Worm (Caenorhabditis elegans) whole organism, early embryonic: Measurements from ENCODE around the gene cutl-3.

ENCODE experiments used
- B0310.2 ChIP-seq: sonication (generic microtip); optimal IDR thresholded peaks from 2 replicates; lab custom pipeline; 2016; ENCODE audit warnings: mild to moderate bottlenecking, missing genetic modification characterization, missing compliant biosample characterization
- F13C5.2 ChIP-seq: sonication (generic microtip); optimal IDR thresholded peaks from 2 replicates; lab custom pipeline; 2017; ENCODE audit warnings: mild to moderate bottlenecking, missing genetic modification characterization, inconsistent platforms, missing compliant biosample characterization
- aly-1 ChIP-seq: sonication (generic microtip); optimal IDR thresholded peaks from 2 replicates; lab custom pipeline; 2016; ENCODE audit warnings: missing genetic modification characterization, missing compliant biosample characterization
- ama-1 ChIP-seq: fragments of 150-350 bp; optimal IDR thresholded peaks from 2 replicates; lab custom pipeline; 2014
- ceh-36 ChIP-seq: sonication (generic microtip); optimal IDR thresholded peaks from 2 replicates; lab custom pipeline; 2016; ENCODE audit warnings: missing genetic modification characterization, inconsistent platforms, missing compliant biosample characterization
- ets-7 ChIP-seq: sonication (generic microtip); optimal IDR thresholded peaks from 2 replicates; lab custom pipeline; 2016; ENCODE audit warnings: missing genotype, missing genetic modification characterization, missing compliant biosample characterization
- flt-1 ChIP-seq: fragments of 200-800 bp; sonication (Bioruptor generic); IDR thresholded peaks from 2 replicates; pipeline ENCODE4 v1.3.6; 2022; ENCODE audit warnings: missing genetic modification characterization, missing compliant biosample characterization
- hmbx-1 ChIP-seq: sonication (generic microtip); optimal IDR thresholded peaks from 2 replicates; lab custom pipeline; 2016; ENCODE audit warnings: mild to moderate bottlenecking, missing genetic modification characterization, missing compliant biosample characterization
- hmg-4 ChIP-seq: fragments of 200-800 bp; sonication (Bioruptor generic); optimal IDR thresholded peaks from 2 replicates; lab custom pipeline; 2018; ENCODE audit warnings: mild to moderate bottlenecking, missing genetic modification characterization, missing compliant biosample characterization
- hnd-1 ChIP-seq: sonication (generic microtip); optimal IDR thresholded peaks from 2 replicates; lab custom pipeline; 2016; ENCODE audit warnings: missing genetic modification characterization, missing compliant biosample characterization
- pes-1 ChIP-seq: fragments of 200-800 bp; sonication (Bioruptor generic); IDR thresholded peaks from 2 replicates; pipeline ENCODE4 v1.3.6; 2022; ENCODE audit warnings: missing genetic modification reagents, missing genetic modification characterization, missing compliant biosample characterization
- scrt-1 ChIP-seq: fragments of 200-800 bp; sonication (Bioruptor generic); IDR thresholded peaks from 2 replicates; pipeline ENCODE4 v1.3.6; 2022; ENCODE audit warnings: missing genetic modification characterization, missing compliant biosample characterization
- sea-1 ChIP-seq: fragments of 200-800 bp; sonication (Bioruptor generic); conservative IDR thresholded peaks from 2 replicates; pipeline ENCODE4 v1.3.6; 2022; ENCODE audit warnings: missing genetic modification characterization, missing compliant biosample characterization
- tbx-11 ChIP-seq: fragments of 200-800 bp; sonication (Bioruptor generic); IDR thresholded peaks from 2 replicates; pipeline ENCODE4 v1.3.6; 2022; ENCODE audit warnings: missing genetic modification characterization, missing compliant biosample characterization

cutl-3 gene

DNA sequence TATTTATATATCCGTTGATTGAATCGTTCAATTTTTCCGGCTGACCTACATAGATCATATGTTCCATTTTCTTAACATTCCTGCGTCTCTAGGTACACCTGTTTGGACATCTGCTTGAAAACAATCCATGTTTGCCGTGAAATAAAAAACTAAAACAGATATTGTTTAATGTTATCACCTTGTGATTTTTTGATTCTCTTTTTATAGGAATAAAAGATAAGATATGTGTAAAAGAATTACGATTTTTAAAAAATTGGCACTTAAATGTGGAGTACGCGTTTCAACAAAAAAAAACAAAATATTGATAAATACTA lies 51.7 kb downstream of the cutl-3 start:
- TF ChIP-seq tbx-11 (GFP tag; lab: Robert Waterston, UW): no peak
- no peak for TF ChIP-seq ceh-36 (tag; lab: Kevin White, UChicago)

DNA sequence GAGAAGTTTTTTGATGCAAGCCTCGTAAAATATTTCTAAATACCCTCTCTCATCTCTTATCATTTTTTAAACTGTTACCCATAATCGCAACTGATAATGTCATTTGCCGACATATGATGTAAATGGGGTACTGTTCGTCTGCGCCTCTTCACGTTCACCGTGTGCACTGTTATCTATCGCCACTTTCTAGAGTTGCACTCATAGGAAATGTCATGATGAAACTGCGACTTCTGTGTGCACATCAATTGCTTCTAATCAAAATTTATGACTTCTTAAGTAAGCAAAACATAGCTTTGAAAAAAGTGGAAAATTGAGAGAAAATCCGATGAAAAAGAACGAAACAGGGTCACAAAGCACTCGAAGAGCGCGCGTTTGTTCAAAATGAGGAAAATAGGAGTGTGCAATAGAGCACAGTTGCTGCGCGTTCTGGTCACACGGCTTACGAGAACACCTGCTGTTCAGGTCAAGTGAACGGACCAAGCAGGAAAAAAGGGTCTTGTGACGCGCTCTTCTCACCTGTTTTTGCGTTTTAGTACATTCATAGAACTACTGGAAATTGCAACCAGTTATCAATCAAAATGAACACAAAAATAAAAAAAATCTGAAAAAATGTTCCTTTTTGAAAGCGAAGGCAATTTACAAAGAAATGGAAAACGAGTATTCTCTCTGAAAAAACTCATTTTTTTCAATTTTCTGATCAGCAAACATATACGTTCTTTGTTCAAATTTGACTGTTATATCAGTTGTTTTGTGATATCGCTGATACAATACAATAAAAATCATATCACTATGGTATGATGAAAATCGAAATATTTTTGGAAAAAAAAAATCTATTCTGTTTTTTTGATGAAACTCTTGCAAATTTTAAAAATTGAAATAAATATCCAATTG lies 52.3 kb downstream of the cutl-3 start:
- no peak for TF ChIP-seq ama-1
- TF ChIP-seq F13C5.2: peak; percentile 5

DNA sequence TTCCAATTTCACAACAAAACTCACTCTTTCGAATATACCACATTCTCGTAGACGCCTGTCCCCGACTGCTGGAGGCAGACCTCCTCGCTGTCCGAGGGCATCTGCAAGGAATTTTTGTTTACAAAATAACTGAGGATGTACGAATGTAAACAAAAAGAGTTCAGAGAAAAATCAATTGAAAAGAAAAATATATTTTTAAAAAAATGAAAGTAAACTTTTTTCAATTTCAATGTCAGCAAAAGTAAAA lies 52.9 kb downstream of the cutl-3 start, which contains the start of gene mrp-5:
Gene mrp-5 (minus strand): TSS at position 101 of the 247 bp plus-strand sequence.
- TF ChIP-seq hmg-4 (GFP tag; lab: Kevin White, UChicago) (no peak), sea-1 (no peak), ets-7 (tag; lab: Kevin White, UChicago) (no peak), ceh-36 (tag; lab: Kevin White, UChicago) (no peak), scrt-1 (GFP tag; lab: Robert Waterston, UW) (no peak), hmbx-1 (no peak), flt-1 (GFP tag; lab: Robert Waterston, UW) (no peak), hnd-1 (tag; lab: Kevin White, UChicago) (no peak), F13C5.2 (no peak), pes-1 (no peak), aly-1 (tag; lab: Kevin White, UChicago) (no peak), B0310.2 (tag; lab: Kevin White, UChicago) (no peak), ama-1 (no peak), tbx-11 (GFP tag; lab: Robert Waterston, UW) (no peak)
